Fruit fly (Drosophila melanogaster) whole organism, embryonic: ENCODE data around the gene CG11149.
A peak's percentile ranks its signal among the peaks of the same experiment; 100 is the strongest.

Experiments used
- B-H1 ChIP-seq: fragments of 200-800 bp; sonication (Bioruptor generic); IDR thresholded peaks from 3 replicates; pipeline ENCODE4 v1.3.6; 2022; ENCODE audit warnings: missing biosample characterization, missing genetic modification characterization
- Bgb ChIP-seq: fragments of 200-800 bp; sonication (Bioruptor generic); IDR thresholded peaks from 2 replicates; pipeline ENCODE4 v1.3.6; 2022; ENCODE audit warnings: missing biosample characterization, missing genetic modification characterization; ENCODE audit not compliant: partially characterized antibody
- Blimp-1 ChIP-seq: fragments of 200-800 bp; sonication (Bioruptor generic); optimal IDR thresholded peaks from 3 replicates; lab custom pipeline; 2018; ENCODE audit warnings: missing biosample characterization, missing genetic modification characterization, mild to moderate bottlenecking, moderate library complexity, missing genetic modification reagents
- CG10431 ChIP-seq: fragments of 200-800 bp; sonication (Bioruptor generic); optimal IDR thresholded peaks from 3 replicates; lab custom pipeline; 2018; ENCODE audit warnings: missing biosample characterization, mild to moderate bottlenecking, missing genetic modification characterization
- CG11560 ChIP-seq: fragments of 200-800 bp; sonication (Bioruptor generic); IDR thresholded peaks from 3 replicates; pipeline ENCODE4 v1.3.6; 2022; ENCODE audit warnings: missing biosample characterization, missing genetic modification characterization
- CG12155 ChIP-seq: fragments of 200-800 bp; sonication (Bioruptor generic); optimal IDR thresholded peaks from 3 replicates; lab custom pipeline; 2016; ENCODE audit warnings: missing biosample characterization, missing genetic modification characterization
- CG12659 ChIP-seq: fragments of 200-800 bp; sonication (Bioruptor generic); optimal IDR thresholded peaks from 3 replicates; lab custom pipeline; 2017; ENCODE audit warnings: mild to moderate bottlenecking, missing biosample characterization, missing genetic modification reagents, missing genetic modification characterization
- CG12744 ChIP-seq: fragments of 200-800 bp; sonication (Bioruptor generic); optimal IDR thresholded peaks from 2 replicates; lab custom pipeline; 2016; ENCODE audit warnings: missing biosample characterization, missing genetic modification characterization
- CG13296 ChIP-seq: fragments of 200-800 bp; sonication (Bioruptor generic); optimal IDR thresholded peaks from 3 replicates; lab custom pipeline; 2018; ENCODE audit warnings: missing biosample characterization, mild to moderate bottlenecking, missing genetic modification characterization
- CG15514 ChIP-seq: fragments of 200-800 bp; sonication (Bioruptor generic); optimal IDR thresholded peaks from 3 replicates; lab custom pipeline; 2017; ENCODE audit warnings: missing biosample characterization, missing genetic modification characterization, mild to moderate bottlenecking, moderate library complexity, missing genetic modification reagents
- CG16863 ChIP-seq: fragments of 200-800 bp; sonication (Bioruptor generic); optimal IDR thresholded peaks from 3 replicates; lab custom pipeline; 2016; ENCODE audit warnings: missing biosample characterization, missing genetic modification characterization
- CG1832 ChIP-seq: fragments of 200-800 bp; sonication (Bioruptor generic); optimal IDR thresholded peaks from 2 replicates; lab custom pipeline; 2017; ENCODE audit warnings: missing biosample characterization, mild to moderate bottlenecking, missing genetic modification characterization, inconsistent platforms
- CG18599 ChIP-seq: fragments of 200-800 bp; sonication (Bioruptor generic); optimal IDR thresholded peaks from 3 replicates; lab custom pipeline; 2017; ENCODE audit warnings: missing biosample characterization, missing genetic modification characterization, mild to moderate bottlenecking, moderate library complexity, missing genetic modification reagents
- CG2129 ChIP-seq: fragments of 200-800 bp; sonication (Bioruptor generic); IDR thresholded peaks from 2 replicates; pipeline ENCODE4 v1.3.6; 2022; ENCODE audit warnings: missing biosample characterization, missing genetic modification characterization; ENCODE audit not compliant: partially characterized antibody
- CG3065 ChIP-seq: fragments of 200-800 bp; sonication (Bioruptor generic); optimal IDR thresholded peaks from 2 replicates; lab custom pipeline; 2016; ENCODE audit warnings: missing biosample characterization, missing genetic modification characterization
- CG6854 ChIP-seq: fragments of 200-800 bp; sonication (Bioruptor generic); optimal IDR thresholded peaks from 3 replicates; lab custom pipeline; 2017; ENCODE audit warnings: missing biosample characterization, mild to moderate bottlenecking, missing genetic modification characterization
- CG7745 ChIP-seq: fragments of 200-800 bp; sonication (Bioruptor generic); optimal IDR thresholded peaks from 2 replicates; lab custom pipeline; 2018; ENCODE audit warnings: missing biosample characterization, mild to moderate bottlenecking, missing genetic modification characterization, moderate library complexity
- CG9817 ChIP-seq: fragments of 200-800 bp; sonication (Bioruptor generic); optimal IDR thresholded peaks from 2 replicates; lab custom pipeline; 2018; ENCODE audit warnings: missing biosample characterization, mild to moderate bottlenecking, missing genetic modification characterization, moderate library complexity
- CHES-1-like ChIP-seq: fragments of 200-800 bp; sonication (Bioruptor generic); optimal IDR thresholded peaks from 2 replicates; lab custom pipeline; 2016; ENCODE audit warnings: missing biosample characterization, missing genetic modification characterization
- Dbx ChIP-seq: fragments of 200-800 bp; sonication (Bioruptor generic); IDR thresholded peaks from 3 replicates; pipeline ENCODE4 v1.3.6; 2022; ENCODE audit warnings: missing biosample characterization, missing genetic modification characterization
- Dek ChIP-seq: fragments of 200-800 bp; sonication (Bioruptor generic); optimal IDR thresholded peaks from 3 replicates; lab custom pipeline; 2019; ENCODE audit warnings: missing biosample characterization, mild to moderate bottlenecking, missing genetic modification characterization, moderate library complexity
- Dll ChIP-seq: fragments of 200-800 bp; sonication (Bioruptor generic); IDR thresholded peaks from 4 replicates; pipeline ENCODE4 v1.3.6; 2022; ENCODE audit warnings: missing biosample characterization, missing genetic modification characterization; ENCODE audit not compliant: partially characterized antibody
- E2f1 ChIP-seq: fragments of 200-800 bp; sonication (Bioruptor generic); IDR thresholded peaks from 2 replicates; pipeline ENCODE4 v1.3.6; 2022; ENCODE audit warnings: missing biosample characterization, missing genetic modification characterization
- E2f2 ChIP-seq: fragments of 200-800 bp; sonication (Bioruptor generic); IDR thresholded peaks from 2 replicates; pipeline ENCODE4 v1.3.6; 2022; ENCODE audit warnings: missing biosample characterization, missing genetic modification characterization
- HmgD ChIP-seq: fragments of 200-800 bp; sonication (Bioruptor generic); optimal IDR thresholded peaks from 3 replicates; lab custom pipeline; 2016; ENCODE audit warnings: missing biosample characterization, missing genetic modification characterization
- Lhr ChIP-seq: fragments of 200-800 bp; sonication (Bioruptor generic); optimal IDR thresholded peaks from 3 replicates; lab custom pipeline; 2017; ENCODE audit warnings: mild to moderate bottlenecking, missing biosample characterization, missing genetic modification reagents, missing genetic modification characterization
- Lim3 ChIP-seq: fragments of 200-800 bp; sonication (Bioruptor generic); IDR thresholded peaks from 2 replicates; pipeline ENCODE4 v1.3.6; 2022; ENCODE audit warnings: missing biosample characterization, missing genetic modification characterization
- Sin3A ChIP-seq: fragments of >200 bp; optimal IDR thresholded peaks from 2 replicates; lab custom pipeline; 2018
- Sox102F ChIP-seq: fragments of 200-800 bp; sonication (Bioruptor generic); optimal IDR thresholded peaks from 2 replicates; lab custom pipeline; 2018; ENCODE audit warnings: missing biosample characterization, mild to moderate bottlenecking, missing genetic modification characterization, moderate library complexity
- TFAM ChIP-seq: fragments of 200-800 bp; sonication (Bioruptor generic); optimal IDR thresholded peaks from 2 replicates; lab custom pipeline; 2017; ENCODE audit warnings: missing biosample characterization, missing genetic modification characterization, inconsistent platforms
- Xrp1 ChIP-seq: fragments of 200-800 bp; sonication (Bioruptor generic); IDR thresholded peaks from 2 replicates; pipeline ENCODE4 v1.3.6; 2022; ENCODE audit warnings: missing biosample characterization, missing genetic modification characterization
- ato ChIP-seq: fragments of 200-800 bp; sonication (Bioruptor generic); IDR thresholded peaks from 2 replicates; pipeline ENCODE4 v1.3.6; 2022; ENCODE audit warnings: missing biosample characterization, missing genetic modification characterization; ENCODE audit not compliant: partially characterized antibody
- br ChIP-seq: fragments of >200 bp; optimal IDR thresholded peaks from 2 replicates; lab custom pipeline; 2017
- crc ChIP-seq: fragments of 200-800 bp; sonication (Bioruptor generic); optimal IDR thresholded peaks from 2 replicates; lab custom pipeline; 2016; ENCODE audit warnings: missing biosample characterization, missing genetic modification characterization
- disco-r ChIP-seq: fragments of 200-800 bp; sonication (Bioruptor generic); optimal IDR thresholded peaks from 2 replicates; lab custom pipeline; 2016; ENCODE audit warnings: missing biosample characterization, missing genetic modification characterization
- dmrt99B ChIP-seq: fragments of 200-800 bp; sonication (Bioruptor generic); optimal IDR thresholded peaks from 2 replicates; lab custom pipeline; 2018; ENCODE audit warnings: missing biosample characterization, mild to moderate bottlenecking, missing genetic modification characterization, moderate library complexity
- fd64A ChIP-seq: fragments of 200-800 bp; sonication (Bioruptor generic); optimal IDR thresholded peaks from 3 replicates; lab custom pipeline; 2018; ENCODE audit warnings: missing biosample characterization, mild to moderate bottlenecking, missing genetic modification characterization
- gce ChIP-seq: fragments of 200-800 bp; sonication (Bioruptor generic); IDR thresholded peaks from 3 replicates; pipeline ENCODE4 v1.3.6; 2022; ENCODE audit warnings: missing biosample characterization, missing genetic modification characterization
- knrl ChIP-seq: fragments of 200-800 bp; sonication (Bioruptor generic); IDR thresholded peaks from 3 replicates; pipeline ENCODE4 v1.3.6; 2022; ENCODE audit warnings: missing biosample characterization, missing genetic modification characterization; ENCODE audit not compliant: partially characterized antibody
- nom ChIP-seq: fragments of 200-800 bp; sonication (Bioruptor generic); optimal IDR thresholded peaks from 2 replicates; lab custom pipeline; 2017; ENCODE audit warnings: missing biosample characterization, missing genetic modification characterization, mild to moderate bottlenecking, moderate library complexity, missing genetic modification reagents
- rib ChIP-seq: fragments of 200-800 bp; sonication (Bioruptor generic); IDR thresholded peaks from 2 replicates; pipeline ENCODE4 v1.3.6; 2022; ENCODE audit warnings: missing biosample characterization, missing genetic modification characterization
- schlank ChIP-seq: fragments of 200-800 bp; sonication (Bioruptor generic); optimal IDR thresholded peaks from 2 replicates; lab custom pipeline; 2018; ENCODE audit warnings: missing biosample characterization, mild to moderate bottlenecking, missing genetic modification characterization
- sens-2 ChIP-seq: fragments of 200-800 bp; sonication (Bioruptor generic); IDR thresholded peaks from 2 replicates; pipeline ENCODE4 v1.3.6; 2022; ENCODE audit warnings: missing biosample characterization, missing genetic modification characterization
- stc ChIP-seq: fragments of 200-800 bp; sonication (Bioruptor generic); IDR thresholded peaks from 2 replicates; pipeline ENCODE4 v1.3.6; 2022; ENCODE audit warnings: missing biosample characterization, missing genetic modification characterization
- sug ChIP-seq: fragments of 200-800 bp; optimal IDR thresholded peaks from 2 replicates; lab custom pipeline; 2019; ENCODE audit warnings: missing biosample characterization, mild to moderate bottlenecking, missing genetic modification characterization, moderate library complexity
- vvl ChIP-seq: fragments of 200-800 bp; sonication (Bioruptor generic); IDR thresholded peaks from 2 replicates; pipeline ENCODE4 v1.3.6; 2022; ENCODE audit warnings: missing biosample characterization, missing genetic modification characterization
- wor ChIP-seq: fragments of 200-800 bp; sonication (Bioruptor generic); IDR thresholded peaks from 2 replicates; pipeline ENCODE4 v1.3.6; 2022; ENCODE audit warnings: missing biosample characterization, missing genetic modification characterization
- zen2 ChIP-seq: fragments of 200-800 bp; sonication (Bioruptor generic); IDR thresholded peaks from 3 replicates; pipeline ENCODE4 v1.3.6; 2022; ENCODE audit warnings: missing biosample characterization, missing genetic modification characterization; ENCODE audit not compliant: partially characterized antibody
- zfh2 ChIP-seq: fragments of 200-800 bp; sonication (Bioruptor generic); optimal IDR thresholded peaks from 2 replicates; lab custom pipeline; 2016; ENCODE audit warnings: missing biosample characterization, missing genetic modification characterization

CG11149 gene

dm6 chr2L:5745857-5746256 lies 25.2 kb upstream of the CG11149 start, which contains the start of gene CG11029:
Gene CG11029 (plus strand): TSS chr2L:5746157.
- no peak for TF ChIP-seq Bgb (GFP tag; lab: Robert Waterston, UW)
- no peak for TF ChIP-seq fd64A (GFP tag; lab: Kevin White, UChicago)
- TF ChIP-seq knrl (GFP tag; lab: Robert Waterston, UW) = no peak
- TF ChIP-seq CG11560 = no peak
- TF ChIP-seq Lhr (GFP tag; lab: Kevin White, UChicago) = no peak
- TF ChIP-seq CG15514 = no peak
- TF ChIP-seq Lim3 (GFP tag; lab: Robert Waterston, UW) = no peak
- no peak for TF ChIP-seq rib (GFP tag; lab: Robert Waterston, UW)
- TF ChIP-seq CG9817 (tag; lab: Kevin White, UChicago) = no peak
- no peak for TF ChIP-seq HmgD
- TF ChIP-seq B-H1 (GFP tag; lab: Robert Waterston, UW) = no peak
- no peak for TF ChIP-seq Dll (GFP tag; lab: Robert Waterston, UW)
- no peak for TF ChIP-seq sens-2 (GFP tag; lab: Robert Waterston, UW)

dm6 chr2L:5743537-5744148 lies 22.9 kb upstream of the CG11149 start:
- TF ChIP-seq ato (GFP tag; lab: Robert Waterston, UW) (no peak), TFAM (GFP tag; lab: Kevin White, UChicago) (no peak), sug (tag; lab: Kevin White, UChicago) (no peak), br (lab: Kevin White, UChicago) (no peak), CG15514 (no peak), Sin3A (no peak), CG12744 (GFP tag; lab: Kevin White, UChicago) (no peak), Blimp-1 (GFP tag; lab: Kevin White, UChicago) (peak; percentile 6), Dbx (no peak), Sox102F (GFP tag; lab: Kevin White, UChicago) (peak; percentile 56), schlank (tag; lab: Kevin White, UChicago) (no peak), CG6854 (GFP tag; lab: Kevin White, UChicago) (no peak), CG2129 (no peak), Dek (tag; lab: Kevin White, UChicago) (no peak), gce (GFP tag; lab: Robert Waterston, UW) (no peak), E2f2 (GFP tag; lab: Robert Waterston, UW) (0 out of 2 replicates have a peak, but pooled peaks have one; percentile 16), CG16863 (GFP tag; lab: Kevin White, UChicago) (no peak), CG12155 (GFP tag; lab: Kevin White, UChicago) (no peak), dmrt99B (tag; lab: Kevin White, UChicago) (peak; percentile 47), zen2 (GFP tag; lab: Robert Waterston, UW) (no peak), CG12659 (peak; percentile 24), CG7745 (tag; lab: Kevin White, UChicago) (no peak), CG3065 (GFP tag; lab: Kevin White, UChicago) (peak; percentile 38), disco-r (GFP tag; lab: Kevin White, UChicago) (no peak), CG13296 (GFP tag; lab: Kevin White, UChicago) (peak; percentile 15), CG10431 (GFP tag; lab: Kevin White, UChicago) (no peak), nom (GFP tag; lab: Kevin White, UChicago) (no peak), zfh2 (GFP tag; lab: Kevin White, UChicago) (no peak), wor (GFP tag; lab: Robert Waterston, UW) (no peak), CG18599 (no peak), Xrp1 (GFP tag; lab: Robert Waterston, UW) (peak; percentile 37; the same call in 1 of the 2 replicates), Lim3 (GFP tag; lab: Robert Waterston, UW) (no peak), CG1832 (GFP tag; lab: Kevin White, UChicago) (no peak), CHES-1-like (GFP tag; lab: Kevin White, UChicago) (no peak), crc (GFP tag; lab: Kevin White, UChicago) (no peak), stc (GFP tag; lab: Robert Waterston, UW) (peak; percentile 57), vvl (GFP tag; lab: Robert Waterston, UW) (peak; percentile 73), E2f1 (GFP tag; lab: Robert Waterston, UW) (peak; percentile 11; the same call in 1 of the 2 replicates)
